Fruit fly (Drosophila melanogaster): ENCODE measurements around the gene CG5800.

Gene CG5800

dm6 chrX:17595822-17596221 lies 40.3 kb upstream of the CG5800 start (continued):
- TF ChIP-seq cad (GFP tag; optimal IDR thresholded peaks at IDR 0.05) = no peak
- peak; percentile 75 for TF ChIP-seq CG17361 (GFP tag; IDR thresholded peaks at IDR 0.05)
- peak; percentile 84 for TF ChIP-seq CG3847 (GFP tag; IDR thresholded peaks at IDR 0.05)
- peak; percentile 55 for TF ChIP-seq vfl (GFP tag; optimal IDR thresholded peaks at IDR 0.05)
- TF ChIP-seq CG5245 (GFP tag; optimal IDR thresholded peaks at IDR 0.05) = peak; percentile 59
- no peak for TF ChIP-seq psq (GFP tag; optimal IDR thresholded peaks at IDR 0.05)
- no peak for TF ChIP-seq CG17912 (GFP tag; optimal IDR thresholded peaks at IDR 0.05)
- peak; percentile 13 for TF ChIP-seq Ets97D (GFP tag; optimal IDR thresholded peaks at IDR 0.05)
- no peak for TF ChIP-seq CG34224 (GFP tag; IDR thresholded peaks at IDR 0.05; ENCODE audit: partially characterized antibody)
- peak; percentile 57 for TF ChIP-seq CG10959 (GFP tag; IDR thresholded peaks at IDR 0.05)
- TF ChIP-seq aop (GFP tag; IDR thresholded peaks at IDR 0.05) = no peak
- peak; percentile 27 for TF ChIP-seq ewg (GFP tag; optimal IDR thresholded peaks at IDR 0.05)
- TF ChIP-seq CG11085 (GFP tag; IDR thresholded peaks at IDR 0.05) = peak; percentile 77
- TF ChIP-seq Kr (GFP tag; optimal IDR thresholded peaks at IDR 0.05) = no peak
- TF ChIP-seq Sox100B (GFP tag; optimal IDR thresholded peaks at IDR 0.05) = peak; percentile 74
- TF ChIP-seq slp2 (GFP tag; optimal IDR thresholded peaks at IDR 0.05) = peak; percentile 12
- TF ChIP-seq CG7357 (GFP tag; IDR thresholded peaks at IDR 0.05) = peak; percentile 57; the same call in 2 of the 3 replicates
- peak; percentile 77 for TF ChIP-seq bcd (GFP tag; optimal IDR thresholded peaks at IDR 0.05)
- TF ChIP-seq Xbp1 (GFP tag; optimal IDR thresholded peaks at IDR 0.05) = peak; percentile 72
- TF ChIP-seq gce (GFP tag; IDR thresholded peaks at IDR 0.05) = no peak
- TF ChIP-seq CkIIα-i1 (GFP tag; IDR thresholded peaks at IDR 0.05) = 0 out of 2 replicates have a peak, but pooled peaks have one; percentile 51
- TF ChIP-seq slou (GFP tag; optimal IDR thresholded peaks at IDR 0.05) = peak; percentile 50
- no peak for TF ChIP-seq eyg (GFP tag; optimal IDR thresholded peaks at IDR 0.05)
- peak; percentile 87 for TF ChIP-seq CG14014 (GFP tag; IDR thresholded peaks at IDR 0.05)
- TF ChIP-seq Eip74EF (GFP tag; optimal IDR thresholded peaks at IDR 0.05) = no peak
- peak; percentile 63 for TF ChIP-seq Adf1 (GFP tag; IDR thresholded peaks at IDR 0.05)
- TF ChIP-seq CG14965 (GFP tag; optimal IDR thresholded peaks at IDR 0.05; ENCODE audit: borderline replicate concordance) = no peak
- TF ChIP-seq kah (GFP tag; optimal IDR thresholded peaks at IDR 0.05) = peak; percentile 6
- TF ChIP-seq CG9437 (GFP tag; optimal IDR thresholded peaks at IDR 0.05) = peak; percentile 48
- peak; percentile 78 for TF ChIP-seq CG31224 (GFP tag; IDR thresholded peaks at IDR 0.05)
- TF ChIP-seq inv (GFP tag; IDR thresholded peaks at IDR 0.05; ENCODE audit: partially characterized antibody) = no peak
- peak; percentile 34 for TF ChIP-seq nom (GFP tag; optimal IDR thresholded peaks at IDR 0.05)
- peak; percentile 5 for TF ChIP-seq CG3838 (GFP tag; optimal IDR thresholded peaks at IDR 0.05)
- TF ChIP-seq Asciz (GFP tag; optimal IDR thresholded peaks at IDR 0.05) = peak; percentile 60
- peak; percentile 62 for TF ChIP-seq CG6683 (GFP tag; optimal IDR thresholded peaks at IDR 0.05)
- TF ChIP-seq sna (GFP tag; IDR thresholded peaks at IDR 0.05; ENCODE audit: partially characterized antibody) = no peak
- no peak for TF ChIP-seq CG17186 (GFP tag; optimal IDR thresholded peaks at IDR 0.05)
- TF ChIP-seq exex (tag; optimal IDR thresholded peaks at IDR 0.05) = peak; percentile 38
- peak; percentile 80 for TF ChIP-seq Ada2b (GFP tag; IDR thresholded peaks at IDR 0.05)
- TF ChIP-seq CG12219 (GFP tag; optimal IDR thresholded peaks at IDR 0.05) = peak; percentile 42
- TF ChIP-seq Nf-YB (GFP tag; optimal IDR thresholded peaks at IDR 0.05) = peak; percentile 32
- TF ChIP-seq fd3F (GFP tag; optimal IDR thresholded peaks at IDR 0.05) = peak; percentile 80
- TF ChIP-seq chm (GFP tag; IDR thresholded peaks at IDR 0.05) = peak; percentile 55; the same call in 1 of the 2 replicates
- no peak for TF ChIP-seq hb (GFP tag; IDR thresholded peaks at IDR 0.05; ENCODE audit: partially characterized antibody)
- TF ChIP-seq HmgD (GFP tag; optimal IDR thresholded peaks at IDR 0.05) = no peak
- no peak for TF ChIP-seq pb (GFP tag; optimal IDR thresholded peaks at IDR 0.05)
- TF ChIP-seq sqz (GFP tag; optimal IDR thresholded peaks at IDR 0.05) = peak; percentile 22
- no peak for TF ChIP-seq da (GFP tag; optimal IDR thresholded peaks at IDR 0.05)
- peak; percentile 62 for TF ChIP-seq CG18764 (GFP tag; optimal IDR thresholded peaks at IDR 0.05)
- no peak for TF ChIP-seq Doc3 (GFP tag; IDR thresholded peaks at IDR 0.05; ENCODE audit: partially characterized antibody)
- no peak for TF ChIP-seq p53 (GFP tag; optimal IDR thresholded peaks at IDR 0.05)
